Worm (Caenorhabditis elegans) whole organism, mixed stage, embryonic: ENCODE results near the gene C25E10.16.

ENCODE experiments used
- bed-3 ChIP-seq: fragments of 200-800 bp; sonication (Bioruptor generic); optimal IDR thresholded peaks from 3 replicates; lab custom pipeline; 2018; ENCODE audit warnings: mild to moderate bottlenecking, missing genetic modification characterization, moderate library complexity, missing compliant biosample characterization
- blmp-1 ChIP-seq: fragments of 150-350 bp; optimal IDR thresholded peaks from 2 replicates; lab custom pipeline; 2014; ENCODE audit warnings: missing biosample characterization, missing genetic modification characterization
- ceh-39 ChIP-seq: fragments of 150-350 bp; optimal IDR thresholded peaks from 2 replicates; lab custom pipeline; 2014; ENCODE audit warnings: missing biosample characterization, missing genetic modification characterization
- cnd-1 ChIP-seq: fragments of 200-800 bp; sonication (Bioruptor generic); optimal IDR thresholded peaks from 2 replicates; lab custom pipeline; 2018; ENCODE audit warnings: mild to moderate bottlenecking, missing genetic modification characterization, missing compliant biosample characterization
- drap-1 ChIP-seq: fragments of 200-800 bp; sonication (Bioruptor generic); optimal IDR thresholded peaks from 3 replicates; lab custom pipeline; 2018; ENCODE audit warnings: mild to moderate bottlenecking, missing genetic modification characterization, missing compliant biosample characterization
- elt-1 ChIP-seq: sonication (generic microtip); optimal IDR thresholded peaks from 2 replicates; lab custom pipeline; 2017; ENCODE audit warnings: missing genetic modification characterization, mild to moderate bottlenecking, missing compliant biosample characterization, antibody characterized with exemption, moderate library complexity, borderline replicate concordance; ENCODE audit not compliant: insufficient read depth
- ham-2 ChIP-seq: fragments of 200-800 bp; sonication (Bioruptor generic); optimal IDR thresholded peaks from 2 replicates; lab custom pipeline; 2018; ENCODE audit warnings: mild to moderate bottlenecking, missing genetic modification characterization, missing compliant biosample characterization
- lin-13 ChIP-seq: fragments of 150-350 bp; optimal IDR thresholded peaks from 2 replicates; lab custom pipeline; 2014; ENCODE audit warnings: missing biosample characterization, missing genetic modification characterization
- mab-5 ChIP-seq: fragments of 150-350 bp; optimal IDR thresholded peaks from 2 replicates; lab custom pipeline; 2014; ENCODE audit warnings: missing biosample characterization, missing genetic modification characterization
- mep-1 ChIP-seq: fragments of 150-350 bp; optimal IDR thresholded peaks from 2 replicates; lab custom pipeline; 2017; ENCODE audit warnings: missing biosample characterization, missing genetic modification reagents, missing genetic modification characterization, inconsistent platforms
- mls-2 ChIP-seq: sonication (generic microtip); optimal IDR thresholded peaks from 2 replicates; lab custom pipeline; 2016; ENCODE audit warnings: mild to moderate bottlenecking, missing genetic modification characterization, moderate library complexity, missing compliant biosample characterization
- nhr-2 ChIP-seq: fragments of 150-350 bp; optimal IDR thresholded peaks from 2 replicates; lab custom pipeline; 2014; ENCODE audit warnings: missing biosample characterization, missing genetic modification characterization
- nhr-28 ChIP-seq: fragments of 150-350 bp; optimal IDR thresholded peaks from 2 replicates; lab custom pipeline; 2014; ENCODE audit warnings: missing biosample characterization, missing genetic modification characterization
- nhr-76 ChIP-seq: sonication (generic microtip); optimal IDR thresholded peaks from 2 replicates; lab custom pipeline; 2017; ENCODE audit warnings: missing biosample characterization, missing genetic modification characterization
- sem-2 ChIP-seq: fragments of 200-800 bp; sonication (Bioruptor generic); optimal IDR thresholded peaks from 2 replicates; lab custom pipeline; 2018; ENCODE audit warnings: mild to moderate bottlenecking, missing genetic modification characterization, missing compliant biosample characterization
- sptf-1 ChIP-seq: sonication (generic microtip); optimal IDR thresholded peaks from 2 replicates; lab custom pipeline; 2017; ENCODE audit warnings: mild to moderate bottlenecking, missing genetic modification characterization, moderate library complexity, missing compliant biosample characterization
- tbx-8 ChIP-seq: fragments of 200-800 bp; sonication (Bioruptor generic); optimal IDR thresholded peaks from 2 replicates; lab custom pipeline; 2018; ENCODE audit warnings: mild to moderate bottlenecking, missing genetic modification characterization, moderate library complexity, missing compliant biosample characterization
- unc-39 ChIP-seq: fragments of 150-350 bp; optimal IDR thresholded peaks from 2 replicates; lab custom pipeline; 2014; ENCODE audit warnings: missing biosample characterization, missing genetic modification characterization
- zip-8 ChIP-seq: fragments of 150-350 bp; optimal IDR thresholded peaks from 2 replicates; lab custom pipeline; 2014; ENCODE audit warnings: missing biosample characterization, missing genetic modification characterization
- ztf-11 ChIP-seq: fragments of 150-350 bp; optimal IDR thresholded peaks from 2 replicates; lab custom pipeline; 2014; ENCODE audit warnings: missing biosample characterization, missing genetic modification characterization

C25E10.16 gene

DNA sequence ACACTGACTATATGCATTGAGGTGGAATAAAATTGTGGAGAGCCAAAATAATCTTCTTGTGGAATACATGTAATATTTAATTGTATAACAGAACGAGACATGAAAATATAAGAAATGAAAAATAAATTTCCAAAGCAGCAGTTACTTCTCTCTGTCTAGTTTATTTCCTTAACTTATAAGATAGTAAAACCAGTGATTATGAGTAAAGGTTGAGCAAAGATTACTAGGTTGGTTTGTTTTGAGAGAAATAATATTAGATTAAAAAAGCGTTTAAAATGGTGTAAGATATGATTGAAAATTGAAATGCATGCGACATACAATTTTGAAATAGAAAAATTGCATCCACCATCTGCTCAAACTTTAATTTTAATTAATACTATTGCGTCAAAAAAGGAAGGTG is 45.6 kb downstream of the C25E10.16 start, which contains the start of gene srh-201:
Gene srh-201 (minus strand): TSS at position 101 of the 400 bp plus-strand sequence.
- TF ChIP-seq drap-1 (GFP tag; lab: Kevin White, UChicago) = no peak

DNA sequence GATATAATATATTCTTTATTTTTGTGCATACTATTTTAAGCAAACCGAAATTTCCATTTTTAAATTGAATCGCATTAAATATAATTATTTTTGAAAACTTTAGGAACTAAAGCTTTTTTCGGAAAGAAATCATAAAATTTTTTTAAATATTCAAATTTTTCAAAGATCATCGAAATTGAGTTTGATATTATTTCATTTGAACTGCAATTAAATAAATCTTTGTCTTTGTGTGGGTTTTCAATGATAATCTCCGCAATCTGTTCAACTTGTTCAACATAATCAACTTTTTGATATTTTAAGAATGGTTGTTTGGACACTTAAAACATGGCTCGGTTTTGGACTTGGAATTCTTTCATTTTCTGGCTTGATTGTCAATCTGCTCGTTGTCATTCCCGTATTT is 50.2 kb downstream of the C25E10.16 start, which contains the start of gene srx-2:
Gene srx-2 (plus strand): TSS at position 301 of the 400 bp plus-strand sequence.
- no peak for TF ChIP-seq drap-1 (GFP tag; lab: Kevin White, UChicago)
- no peak for TF ChIP-seq lin-13 (tag; lab: Kevin White, UChicago)
- TF ChIP-seq elt-1 (tag; lab: Kevin White, UChicago) = no peak
- TF ChIP-seq unc-39 (tag; lab: Kevin White, UChicago) = no peak
- no peak for TF ChIP-seq ztf-11 (tag; lab: Kevin White, UChicago)
- TF ChIP-seq blmp-1 (tag; lab: Kevin White, UChicago) = no peak
- TF ChIP-seq zip-8 (tag; lab: Kevin White, UChicago) = no peak
- TF ChIP-seq nhr-76 (tag; lab: Kevin White, UChicago) = no peak
- no peak for TF ChIP-seq nhr-28
- no peak for TF ChIP-seq ceh-39 (tag; lab: Kevin White, UChicago)
- TF ChIP-seq sptf-1 (tag; lab: Kevin White, UChicago) = no peak
- no peak for TF ChIP-seq mep-1
- TF ChIP-seq nhr-2 (tag; lab: Kevin White, UChicago) = no peak
- TF ChIP-seq cnd-1 (tag; lab: Kevin White, UChicago) = no peak
- TF ChIP-seq sem-2 = no peak
- TF ChIP-seq mab-5 (tag; lab: Kevin White, UChicago) = no peak
- no peak for TF ChIP-seq tbx-8 (GFP tag; lab: Kevin White, UChicago)
- no peak for TF ChIP-seq mls-2 (tag; lab: Kevin White, UChicago)
- TF ChIP-seq bed-3 (GFP tag; lab: Kevin White, UChicago) = no peak
- TF ChIP-seq ham-2 = no peak
